Worm (Caenorhabditis elegans) whole organism, L3 larva: ENCODE data around the gene D1079.1.

Experiments
- R02D3.7 ChIP-seq: fragments of 150-350 bp; optimal IDR thresholded peaks from 2 replicates; lab custom pipeline; 2014; ENCODE audit warnings: missing biosample characterization, missing genetic modification characterization
- ZK546.5 ChIP-seq: sonication (generic microtip); optimal IDR thresholded peaks from 2 replicates; lab custom pipeline; 2017; ENCODE audit warnings: missing biosample characterization, missing genetic modification characterization
- aly-2 ChIP-seq: fragments of 150-350 bp; optimal IDR thresholded peaks from 2 replicates; lab custom pipeline; 2014; ENCODE audit warnings: missing biosample characterization, missing genetic modification characterization
- ama-1 ChIP-seq: fragments of 150-350 bp; optimal IDR thresholded peaks from 2 replicates; lab custom pipeline; 2018
- ceh-16 ChIP-seq: sonication (generic microtip); optimal IDR thresholded peaks from 2 replicates; lab custom pipeline; 2017; ENCODE audit warnings: missing biosample characterization, missing genetic modification characterization
- ceh-28 ChIP-seq: fragments of 150-350 bp; optimal IDR thresholded peaks from 2 replicates; lab custom pipeline; 2014; ENCODE audit warnings: missing biosample characterization, missing genetic modification reagents, missing genetic modification characterization
- ceh-82 ChIP-seq: fragments of 150-350 bp; optimal IDR thresholded peaks from 2 replicates; lab custom pipeline; 2014; ENCODE audit warnings: missing biosample characterization, missing genetic modification characterization
- ceh-9 ChIP-seq: sonication (generic microtip); optimal IDR thresholded peaks from 2 replicates; lab custom pipeline; 2018; ENCODE audit warnings: missing biosample characterization, missing genetic modification characterization
- daf-12 ChIP-seq: fragments of 150-350 bp; optimal IDR thresholded peaks from 2 replicates; lab custom pipeline; 2014; ENCODE audit warnings: missing biosample characterization, missing genetic modification reagents, missing genetic modification characterization
- egl-27 ChIP-seq: sonication (generic microtip); optimal IDR thresholded peaks from 4 replicates; lab custom pipeline; 2017; ENCODE audit warnings: missing biosample characterization, missing genetic modification reagents, missing genetic modification characterization
- egl-5 ChIP-seq: fragments of 150-350 bp; optimal IDR thresholded peaks from 2 replicates; lab custom pipeline; 2017; ENCODE audit warnings: missing biosample characterization, missing genetic modification reagents, missing genetic modification characterization, inconsistent platforms
- elt-1 ChIP-seq: fragments of 150-350 bp; optimal IDR thresholded peaks from 2 replicates; lab custom pipeline; 2014; ENCODE audit warnings: missing biosample characterization, missing genetic modification characterization
- elt-2 ChIP-seq: sonication (generic microtip); optimal IDR thresholded peaks from 2 replicates; lab custom pipeline; 2016; ENCODE audit warnings: missing genetic modification reagents, mild to moderate bottlenecking, missing genetic modification characterization, missing compliant biosample characterization
- elt-3 ChIP-seq, 3 experiments: fragments of 150-350 bp in 1 of 3; sonication (generic microtip) in 2 of 3; optimal IDR thresholded peaks; 2 replicates in 2 of 3; 4 replicates in 1 of 3; lab custom pipeline; 2014 to 2017; ENCODE audit warnings: missing biosample characterization in 3 of 3, missing genetic modification characterization in 3 of 3
- eor-1 ChIP-seq, 2 experiments: fragments of 150-350 bp; optimal IDR thresholded peaks; 2 replicates each; lab custom pipeline; 2014 to 2018; ENCODE audit warnings: missing biosample characterization in 2 of 2, missing genetic modification characterization in 2 of 2
- fkh-10 ChIP-seq: sonication (generic microtip); optimal IDR thresholded peaks from 2 replicates; lab custom pipeline; 2017; ENCODE audit warnings: missing biosample characterization, missing genetic modification reagents, missing genetic modification characterization
- fkh-2 ChIP-seq: fragments of 150-350 bp; optimal IDR thresholded peaks from 2 replicates; lab custom pipeline; 2014; ENCODE audit warnings: missing biosample characterization, missing genetic modification reagents, missing genetic modification characterization
- fos-1 ChIP-seq: fragments of 150-350 bp; optimal IDR thresholded peaks from 2 replicates; lab custom pipeline; 2014; ENCODE audit warnings: missing biosample characterization, missing genetic modification characterization
- hmg-11 ChIP-seq: sonication (generic microtip); optimal IDR thresholded peaks from 2 replicates; lab custom pipeline; 2016; ENCODE audit warnings: missing genetic modification characterization, missing compliant biosample characterization
- jun-1 ChIP-seq: fragments of 150-350 bp; optimal IDR thresholded peaks from 2 replicates; lab custom pipeline; 2014; ENCODE audit warnings: missing biosample characterization, missing genetic modification reagents, missing genetic modification characterization
- lin-15B ChIP-seq: fragments of 150-350 bp; optimal IDR thresholded peaks from 2 replicates; lab custom pipeline; 2014; ENCODE audit warnings: missing biosample characterization, missing genetic modification characterization
- lin-39 ChIP-seq: fragments of 150-350 bp; optimal IDR thresholded peaks from 2 replicates; lab custom pipeline; 2018; ENCODE audit warnings: missing biosample characterization, missing genetic modification reagents, missing genetic modification characterization
- lsy-12 ChIP-seq: sonication (generic microtip); optimal IDR thresholded peaks from 2 replicates; lab custom pipeline; 2016; ENCODE audit warnings: mild to moderate bottlenecking, missing genetic modification characterization, missing compliant biosample characterization
- mdl-1 ChIP-seq: fragments of 150-350 bp; optimal IDR thresholded peaks from 2 replicates; lab custom pipeline; 2014; ENCODE audit warnings: missing biosample characterization, missing genetic modification characterization
- mml-1 ChIP-seq: fragments of 150-350 bp; sonication (generic microtip); optimal IDR thresholded peaks from 3 replicates; lab custom pipeline; 2014; ENCODE audit warnings: missing biosample characterization, missing genetic modification characterization
- nfya-1 ChIP-seq: sonication (generic microtip); optimal IDR thresholded peaks from 2 replicates; lab custom pipeline; 2017; ENCODE audit warnings: missing genetic modification characterization, mild to moderate bottlenecking, missing compliant biosample characterization, antibody characterized with exemption, moderate library complexity; ENCODE audit not compliant: insufficient read depth
- nhr-11 ChIP-seq: fragments of 150-350 bp; optimal IDR thresholded peaks from 2 replicates; lab custom pipeline; 2014; ENCODE audit warnings: missing biosample characterization, missing genetic modification characterization
- nhr-12 ChIP-seq: fragments of 150-350 bp; optimal IDR thresholded peaks from 2 replicates; lab custom pipeline; 2014; ENCODE audit warnings: missing biosample characterization, missing genetic modification characterization
- nhr-23 ChIP-seq: fragments of 150-350 bp; optimal IDR thresholded peaks from 2 replicates; lab custom pipeline; 2014; ENCODE audit warnings: missing biosample characterization, missing genetic modification reagents, missing genetic modification characterization
- nhr-237 ChIP-seq: fragments of 150-350 bp; optimal IDR thresholded peaks from 2 replicates; lab custom pipeline; 2014; ENCODE audit warnings: missing biosample characterization, missing genetic modification characterization
- nhr-25 ChIP-seq: sonication (generic microtip); optimal IDR thresholded peaks from 2 replicates; lab custom pipeline; 2017; ENCODE audit warnings: missing biosample characterization, missing genetic modification characterization
- nhr-28 ChIP-seq: fragments of 150-350 bp; optimal IDR thresholded peaks from 2 replicates; lab custom pipeline; 2014; ENCODE audit warnings: missing biosample characterization, missing genetic modification characterization
- nhr-43 ChIP-seq: sonication (generic microtip); optimal IDR thresholded peaks from 2 replicates; lab custom pipeline; 2016; ENCODE audit warnings: mild to moderate bottlenecking, missing genetic modification characterization, missing compliant biosample characterization; ENCODE audit not compliant: poor library complexity, severe bottlenecking
- nhr-67 ChIP-seq: fragments of 150-350 bp; optimal IDR thresholded peaks from 2 replicates; lab custom pipeline; 2014; ENCODE audit warnings: missing biosample characterization, missing genetic modification characterization
- nhr-76 ChIP-seq: fragments of 150-350 bp; sonication (generic microtip); optimal IDR thresholded peaks from 5 replicates; lab custom pipeline; 2014; ENCODE audit warnings: missing biosample characterization, missing genetic modification characterization
- nhr-77 ChIP-seq: fragments of 150-350 bp; optimal IDR thresholded peaks from 2 replicates; lab custom pipeline; 2014; ENCODE audit warnings: missing biosample characterization, missing genetic modification characterization
- pha-4 ChIP-seq: fragments of 150-350 bp; optimal IDR thresholded peaks from 2 replicates; lab custom pipeline; 2014; ENCODE audit warnings: missing biosample characterization, missing genetic modification reagents, missing genetic modification characterization
- pqm-1 ChIP-seq: fragments of 150-350 bp; optimal IDR thresholded peaks from 2 replicates; lab custom pipeline; 2017; ENCODE audit warnings: missing biosample characterization, missing genetic modification characterization, inconsistent platforms
- sea-2 ChIP-seq: fragments of 150-350 bp; sonication (generic microtip); optimal IDR thresholded peaks from 4 replicates; lab custom pipeline; 2014; ENCODE audit warnings: missing biosample characterization, missing genetic modification reagents, missing genetic modification characterization
- skn-1 ChIP-seq: fragments of 150-350 bp; optimal IDR thresholded peaks from 2 replicates; lab custom pipeline; 2014; ENCODE audit warnings: missing biosample characterization, missing genetic modification characterization
- snpc-4 ChIP-seq: fragments of 150-350 bp; optimal IDR thresholded peaks from 2 replicates; lab custom pipeline; 2014; ENCODE audit warnings: missing biosample characterization, missing genetic modification characterization
- tbx-2 ChIP-seq: sonication (generic microtip); optimal IDR thresholded peaks from 2 replicates; lab custom pipeline; 2016; ENCODE audit warnings: mild to moderate bottlenecking, missing genetic modification characterization, missing compliant biosample characterization
- unc-39 ChIP-seq: sonication (generic microtip); optimal IDR thresholded peaks from 4 replicates; lab custom pipeline; 2017; ENCODE audit warnings: missing biosample characterization, missing genetic modification characterization
- unc-62 ChIP-seq: fragments of 150-350 bp; sonication (generic microtip); optimal IDR thresholded peaks from 4 replicates; lab custom pipeline; 2014; ENCODE audit warnings: missing biosample characterization, missing genetic modification reagents, missing genetic modification characterization
- zag-1 ChIP-seq: fragments of 150-350 bp; optimal IDR thresholded peaks from 2 replicates; lab custom pipeline; 2014; ENCODE audit warnings: missing biosample characterization, missing genetic modification characterization
- ztf-11 ChIP-seq: fragments of 150-350 bp; optimal IDR thresholded peaks from 2 replicates; lab custom pipeline; 2014; ENCODE audit warnings: missing biosample characterization, missing genetic modification characterization
- ztf-4 ChIP-seq: fragments of 150-350 bp; optimal IDR thresholded peaks from 2 replicates; lab custom pipeline; 2014; ENCODE audit warnings: missing biosample characterization, missing genetic modification characterization

D1079.1 gene

DNA sequence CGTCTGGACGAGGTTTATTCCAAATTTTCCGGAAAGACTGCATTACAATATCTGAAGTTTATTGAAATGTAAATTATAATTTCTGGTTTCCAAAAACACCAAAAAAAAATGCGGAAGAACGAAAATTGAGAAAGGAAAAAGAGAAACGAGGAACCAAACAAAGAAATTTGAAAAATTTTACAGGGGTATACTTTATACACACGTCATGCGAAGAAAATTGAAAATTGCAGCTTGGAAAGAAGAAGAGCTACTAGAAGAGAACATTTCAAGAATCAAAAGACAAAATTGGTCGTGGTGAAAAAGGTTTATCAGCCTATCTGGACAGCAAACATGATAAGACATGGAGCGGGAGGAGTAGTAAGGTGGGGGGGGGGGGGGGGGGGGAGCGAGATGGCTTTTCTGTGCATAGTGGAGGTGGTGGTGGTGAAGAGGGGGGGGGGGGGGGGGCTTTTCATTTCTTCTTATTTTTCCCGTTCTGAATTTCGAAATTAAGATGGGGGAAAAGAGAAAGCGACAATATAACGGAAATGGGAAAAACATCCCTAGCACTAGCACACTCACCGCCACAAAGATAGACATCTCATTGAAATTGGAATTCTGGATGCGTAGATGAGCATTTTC, 19.5 kb upstream of the D1079.1 start, which contains the start of gene lst-2:
TSS of gene lst-2 (minus strand) at position 51 of the 621 bp plus-strand sequence.
- TF ChIP-seq unc-62: no peak
- no peak for TF ChIP-seq lsy-12 (tag; lab: Kevin White, UChicago)
- TF ChIP-seq daf-12 (tag; lab: Kevin White, UChicago): no peak
- TF ChIP-seq elt-3 (tag; optimal IDR thresholded peaks at IDR 0.05; lab: Kevin White, UChicago): no peak
- no peak for TF ChIP-seq pqm-1
- TF ChIP-seq ztf-4 (tag; lab: Kevin White, UChicago): no peak

DNA sequence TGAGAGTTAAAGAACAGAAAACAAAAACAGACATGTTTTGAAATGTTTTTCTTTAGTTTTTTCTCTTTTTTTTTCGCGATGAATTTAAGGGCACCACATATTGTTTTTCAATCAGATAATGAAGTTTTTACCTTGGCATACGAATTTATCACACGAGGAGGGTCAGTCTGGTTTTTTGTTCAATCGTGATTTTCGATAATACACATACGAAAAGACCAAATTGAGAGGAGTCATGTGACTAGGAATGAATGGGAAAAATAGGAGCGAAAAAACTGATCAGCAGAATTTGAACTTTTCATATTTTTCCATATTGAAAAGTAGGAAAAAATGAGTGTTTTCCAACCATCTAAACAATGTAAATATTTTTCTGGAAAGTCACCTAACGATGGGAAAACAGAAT, 16.5 kb upstream of the D1079.1 start:
- TF ChIP-seq nhr-25 (tag; lab: Kevin White, UChicago): peak; percentile 21
- no peak for TF ChIP-seq elt-3 (tag; optimal IDR thresholded peaks at IDR 0.05; lab: Kevin White, UChicago)
- TF ChIP-seq nhr-67 (tag; lab: Kevin White, UChicago): no peak
- TF ChIP-seq fkh-10 (GFP tag; lab: Kevin White, UChicago): no peak
- TF ChIP-seq nhr-28 (tag; lab: Kevin White, UChicago): no peak
- no peak for TF ChIP-seq ceh-28

DNA sequence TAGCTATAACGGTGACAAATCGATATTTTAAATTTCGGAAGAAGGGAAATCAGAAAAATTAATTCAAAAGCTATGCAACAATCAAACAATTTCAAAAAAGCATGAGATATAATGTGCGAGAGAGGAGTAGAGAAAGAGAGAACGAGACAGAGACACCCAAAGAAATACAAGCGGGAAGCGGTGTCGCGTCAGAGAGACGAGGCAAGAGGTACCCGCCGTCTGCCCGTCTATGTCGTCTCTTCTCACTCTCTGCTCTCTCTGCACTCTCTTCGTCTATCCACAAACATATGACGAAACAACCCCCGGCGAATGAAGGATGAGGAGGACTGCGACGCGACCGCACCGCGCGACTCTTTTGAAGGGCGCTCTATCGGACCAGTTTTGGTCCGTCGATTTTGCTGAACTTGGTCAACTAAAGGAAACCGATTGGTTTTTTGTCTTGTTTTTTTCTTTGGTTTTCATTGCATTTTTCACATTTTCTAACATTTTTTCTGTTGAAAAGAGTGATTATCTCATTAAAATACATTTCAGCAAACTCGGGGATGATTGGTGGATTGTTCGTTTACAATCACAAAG, 14.0 kb upstream of the D1079.1 start, which contains the start of gene dpy-23:
TSS of gene dpy-23 (plus strand) at position 526 of the 576 bp plus-strand sequence.
- TF ChIP-seq nhr-76 (tag; lab: Kevin White, UChicago) (peak; percentile 61), elt-3 (tag; optimal IDR thresholded peaks at IDR 0.05; lab: Kevin White, UChicago) (peak in 1 of 3 experiments; percentile 71), pqm-1 (peak; percentile 50), elt-2 (tag; lab: Kevin White, UChicago) (peak; percentile 81), ztf-11 (tag; lab: Kevin White, UChicago) (no peak), eor-1 (tag; optimal IDR thresholded peaks at IDR 0.05; lab: Kevin White, UChicago) (no peak), lin-39 (tag; lab: Kevin White, UChicago) (peak; percentile 98), ZK546.5 (tag; lab: Kevin White, UChicago) (no peak), egl-5 (tag; lab: Kevin White, UChicago) (no peak), ztf-4 (tag; lab: Kevin White, UChicago) (peak; percentile 61), nhr-25 (tag; lab: Kevin White, UChicago) (peak; percentile 98), fkh-2 (tag; lab: Kevin White, UChicago) (no peak), egl-27 (tag; lab: Kevin White, UChicago) (peak; percentile 59), mdl-1 (tag; lab: Kevin White, UChicago) (peak; percentile 79), nhr-23 (tag; lab: Kevin White, UChicago) (peak; percentile 90), snpc-4 (tag; lab: Kevin White, UChicago) (peak; percentile 66), unc-62 (peak; percentile 85), pha-4 (peak; percentile 97), jun-1 (tag; lab: Kevin White, UChicago) (peak; percentile 96), ceh-28 (peak; percentile 86), ama-1 (lab: Kevin White, UChicago) (peak; percentile 22), R02D3.7 (tag; lab: Kevin White, UChicago) (peak; percentile 72), tbx-2 (peak; percentile 85), elt-1 (tag; lab: Kevin White, UChicago) (peak; percentile 76), lsy-12 (tag; lab: Kevin White, UChicago) (peak; percentile 75), nhr-77 (tag; lab: Kevin White, UChicago) (peak; percentile 55), nhr-237 (no peak), ceh-16 (tag; lab: Kevin White, UChicago) (no peak), mml-1 (tag; lab: Kevin White, UChicago) (no peak), nfya-1 (tag; lab: Kevin White, UChicago) (peak; percentile 98), aly-2 (tag; lab: Kevin White, UChicago) (no peak), zag-1 (tag; lab: Kevin White, UChicago) (peak; percentile 72), hmg-11 (tag; lab: Kevin White, UChicago) (peak; percentile 98), nhr-67 (tag; lab: Kevin White, UChicago) (peak; percentile 37), ceh-9 (no peak), fos-1 (tag; lab: Kevin White, UChicago) (peak; percentile 73), nhr-12 (no peak), fkh-10 (GFP tag; lab: Kevin White, UChicago) (peak; percentile 89), nhr-43 (peak; percentile 93), skn-1 (tag; lab: Kevin White, UChicago) (peak; percentile 92), daf-12 (tag; lab: Kevin White, UChicago) (no peak), sea-2 (GFP tag; lab: Kevin White, UChicago) (no peak), nhr-11 (tag; lab: Kevin White, UChicago) (peak; percentile 89), nhr-28 (tag; lab: Kevin White, UChicago) (no peak), unc-39 (tag; lab: Kevin White, UChicago) (no peak), lin-15B (tag; lab: Kevin White, UChicago) (peak; percentile 77), ceh-82 (tag; lab: Kevin White, UChicago) (peak; percentile 69)
